Fruit fly (Drosophila melanogaster): Measurements from ENCODE around the gene CG3808.

DNA sequence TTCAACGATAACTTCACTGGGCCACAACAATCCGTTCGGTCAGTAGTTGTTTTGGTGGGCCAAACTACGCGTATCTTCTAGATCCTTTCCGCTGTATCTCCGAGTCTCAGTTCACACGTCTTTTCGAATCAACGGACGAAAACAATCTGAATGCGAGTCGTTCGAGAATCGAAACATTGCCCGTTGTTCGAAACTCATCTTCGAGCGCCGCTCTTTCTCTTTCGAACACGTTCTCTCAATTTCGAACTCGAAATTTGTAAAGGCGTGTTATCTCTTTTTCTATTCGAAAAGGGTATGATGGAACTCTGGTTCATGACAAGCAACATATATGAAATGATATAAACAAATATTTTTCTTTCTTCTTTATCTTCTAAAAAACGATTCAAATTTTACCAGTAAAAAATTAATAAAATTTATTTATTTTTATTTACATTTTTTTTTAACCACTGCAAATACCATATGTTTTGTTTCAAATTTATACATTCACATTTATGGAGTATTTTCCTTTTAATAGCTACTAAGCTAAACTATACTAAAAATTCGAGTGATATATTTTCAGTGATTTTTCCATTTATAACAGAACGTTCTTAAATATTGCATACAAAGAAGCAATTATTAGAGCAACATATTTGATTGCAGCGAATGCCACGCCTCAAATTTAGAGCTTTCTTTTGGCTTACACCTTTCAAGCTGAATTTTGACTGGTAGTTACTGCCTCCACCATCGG, 45.1 kb upstream of the CG3808 start, which contains the start of gene nkd:
- TF ChIP-seq achi (GFP tag; optimal IDR thresholded peaks at IDR 0.05) (peak; percentile 83), spab (GFP tag; optimal IDR thresholded peaks at IDR 0.05) (peak; percentile 55), Eip93F (GFP tag; optimal IDR thresholded peaks at IDR 0.05) (peak; percentile 54), CG11294 (GFP tag; IDR thresholded peaks at IDR 0.05) (peak; percentile 70), CG3032 (tag; optimal IDR thresholded peaks at IDR 0.05) (peak; percentile 80), topi (GFP tag; optimal IDR thresholded peaks at IDR 0.05) (peak; percentile 76), CG31627 (GFP tag; optimal IDR thresholded peaks at IDR 0.05) (peak; percentile 73), Hr4 (GFP tag; optimal IDR thresholded peaks at IDR 0.05) (peak; percentile 87), Sox14 (GFP tag; optimal IDR thresholded peaks at IDR 0.05) (peak; percentile 81), svp (GFP tag) (peak; percentile 91), CG11762 (GFP tag; optimal IDR thresholded peaks at IDR 0.05; ENCODE audit: insufficient read depth) (peak; percentile 61), CG6854 (GFP tag; optimal IDR thresholded peaks at IDR 0.05) (peak; percentile 67), CG1621 (tag; optimal IDR thresholded peaks at IDR 0.05) (peak; percentile 9)
